Worm (Caenorhabditis elegans): ENCODE measurements around the gene C16C8.5.

Gene C16C8.5

DNA sequence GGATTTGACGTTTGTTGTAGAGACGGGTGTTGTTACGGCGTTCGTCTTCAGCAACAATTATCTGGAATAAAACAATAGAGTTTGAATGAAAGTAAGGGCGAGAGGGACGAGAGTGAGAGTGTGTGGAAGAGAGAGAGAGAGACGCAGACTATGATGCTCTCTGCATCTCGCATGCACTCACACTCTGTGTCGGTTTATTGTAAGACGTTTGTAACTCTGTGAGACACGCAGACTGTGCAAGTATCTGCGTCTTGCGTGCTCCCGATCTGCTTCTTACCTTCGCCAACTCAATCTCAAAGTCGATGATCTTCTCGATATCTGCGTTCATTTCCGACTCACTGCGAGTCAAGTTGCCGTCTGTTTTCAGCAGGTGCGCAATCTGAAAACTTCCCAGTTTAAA, 22.2 kb downstream of the C16C8.5 start:
- TF ChIP-seq mep-1 (tag; optimal IDR thresholded peaks at IDR 0.05), result no peak
- TF ChIP-seq unc-62 (GFP tag; optimal IDR thresholded peaks at IDR 0.05), result no peak
- no peak for TF ChIP-seq mab-5 (tag; optimal IDR thresholded peaks at IDR 0.05)
- TF ChIP-seq hlh-1 (tag; optimal IDR thresholded peaks at IDR 0.05), result no peak
- no peak for TF ChIP-seq ceh-83 (GFP tag; optimal IDR thresholded peaks at IDR 0.05)
- no peak for TF ChIP-seq ceh-39 (tag; optimal IDR thresholded peaks at IDR 0.05)
- TF ChIP-seq ham-2 (GFP tag; optimal IDR thresholded peaks at IDR 0.05), result no peak
- TF ChIP-seq drap-1 (GFP tag; optimal IDR thresholded peaks at IDR 0.05), result no peak
- TF ChIP-seq M03D4.4 (tag; optimal IDR thresholded peaks at IDR 0.05), result no peak
- TF ChIP-seq elt-1 (tag; optimal IDR thresholded peaks at IDR 0.05; ENCODE audit: borderline replicate concordance, insufficient read depth), result no peak
- TF ChIP-seq elt-3 (tag; optimal IDR thresholded peaks at IDR 0.05), result no peak
- no peak for TF ChIP-seq flh-1 (GFP tag; optimal IDR thresholded peaks at IDR 0.05)
- no peak for TF ChIP-seq ztf-11 (tag; optimal IDR thresholded peaks at IDR 0.05)
- TF ChIP-seq sptf-1 (tag; optimal IDR thresholded peaks at IDR 0.05), result no peak
- no peak for TF ChIP-seq tbx-8 (GFP tag; optimal IDR thresholded peaks at IDR 0.05)
- no peak for TF ChIP-seq pha-4 (tag; optimal IDR thresholded peaks at IDR 0.05)
- no peak for TF ChIP-seq lin-13 (tag; optimal IDR thresholded peaks at IDR 0.05)

DNA sequence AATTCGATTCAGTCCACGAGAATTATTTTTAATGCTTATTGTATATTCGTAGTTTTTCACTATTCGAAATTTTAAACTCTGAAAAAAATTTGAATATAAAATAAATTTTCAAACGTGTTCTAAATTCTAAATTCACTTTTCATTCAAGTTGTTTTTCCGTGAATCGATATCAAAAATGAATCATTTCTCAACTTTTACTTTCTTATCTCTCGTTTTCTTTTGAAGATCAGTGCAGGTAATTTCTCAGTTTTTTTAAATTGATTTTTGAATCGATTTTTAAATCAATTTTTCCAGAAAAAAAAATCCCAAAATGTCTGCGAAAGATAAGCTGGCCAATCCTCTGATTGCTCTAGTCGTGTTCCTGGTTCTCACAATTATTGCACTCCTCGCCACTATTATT, 28.7 kb downstream of the C16C8.5 start, which contains the start of gene nep-6:
TSS of gene nep-6 (plus strand) at position 301 of the 400 bp plus-strand sequence.
- no peak for TF ChIP-seq bed-3 (GFP tag; optimal IDR thresholded peaks at IDR 0.05)
- TF ChIP-seq nhr-12 (tag; optimal IDR thresholded peaks at IDR 0.05), result no peak
- TF ChIP-seq cnd-1 (tag; optimal IDR thresholded peaks at IDR 0.05), result no peak
- no peak for TF ChIP-seq elt-1 (tag; optimal IDR thresholded peaks at IDR 0.05; ENCODE audit: borderline replicate concordance, insufficient read depth)
- TF ChIP-seq zip-8 (tag; optimal IDR thresholded peaks at IDR 0.05), result no peak
- TF ChIP-seq unc-62 (GFP tag; optimal IDR thresholded peaks at IDR 0.05), result no peak
- no peak for TF ChIP-seq lsy-2 (tag; optimal IDR thresholded peaks at IDR 0.05)
- TF ChIP-seq mab-5 (tag; optimal IDR thresholded peaks at IDR 0.05), result no peak
- TF ChIP-seq sptf-1 (tag; optimal IDR thresholded peaks at IDR 0.05), result no peak
- TF ChIP-seq flh-1 (GFP tag; optimal IDR thresholded peaks at IDR 0.05), result no peak
- no peak for TF ChIP-seq tbx-8 (GFP tag; optimal IDR thresholded peaks at IDR 0.05)
- TF ChIP-seq snpc-4 (tag; optimal IDR thresholded peaks at IDR 0.05), result no peak
- no peak for TF ChIP-seq nhr-237 (tag; optimal IDR thresholded peaks at IDR 0.05)
- TF ChIP-seq blmp-1 (tag; optimal IDR thresholded peaks at IDR 0.05), result no peak

DNA sequence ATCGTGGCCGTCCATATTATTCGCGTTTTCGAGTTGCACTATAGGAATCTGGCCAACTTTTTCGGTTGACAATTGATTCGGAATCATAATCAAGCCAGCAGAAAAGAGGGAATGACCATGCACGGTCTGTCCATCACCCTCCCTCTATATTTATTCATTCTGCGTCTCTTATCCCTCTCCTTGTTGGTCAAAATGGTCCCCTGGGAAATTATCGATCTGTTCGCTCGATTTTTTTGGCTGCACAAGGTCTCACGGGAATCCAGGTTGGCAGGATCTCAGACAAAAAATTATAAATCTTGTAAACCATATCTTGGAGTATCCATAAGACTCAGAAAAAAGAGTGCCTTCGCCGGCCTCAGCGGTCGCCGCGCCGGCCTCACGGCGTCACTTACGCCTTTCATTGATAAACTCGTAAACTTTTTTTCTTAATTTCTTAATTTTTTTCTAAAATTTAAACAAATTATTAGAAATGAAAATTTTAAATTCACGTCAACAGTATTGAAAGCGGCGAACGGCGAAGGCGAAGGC, 30.7 kb downstream of the C16C8.5 start, which contains the start of the genes F18A12.7 and F18A12.2:
TSS of gene F18A12.7 (minus strand) at position 101 of the 528 bp plus-strand sequence.
TSS of gene F18A12.2 (plus strand) at position 478 of the 528 bp plus-strand sequence.
- TF ChIP-seq mep-1 (tag; optimal IDR thresholded peaks at IDR 0.05) (no peak), bed-3 (GFP tag; optimal IDR thresholded peaks at IDR 0.05) (no peak), nhr-237 (tag; optimal IDR thresholded peaks at IDR 0.05) (no peak), mls-2 (tag; optimal IDR thresholded peaks at IDR 0.05) (no peak), ztf-11 (tag; optimal IDR thresholded peaks at IDR 0.05) (no peak), tbx-8 (GFP tag; optimal IDR thresholded peaks at IDR 0.05) (no peak), lsy-2 (tag; optimal IDR thresholded peaks at IDR 0.05) (no peak), flh-1 (GFP tag; optimal IDR thresholded peaks at IDR 0.05) (no peak), lin-13 (tag; optimal IDR thresholded peaks at IDR 0.05) (no peak), blmp-1 (tag; optimal IDR thresholded peaks at IDR 0.05) (no peak), unc-62 (GFP tag; optimal IDR thresholded peaks at IDR 0.05) (no peak), ceh-43 (GFP tag; optimal IDR thresholded peaks at IDR 0.05) (no peak), nhr-76 (tag; optimal IDR thresholded peaks at IDR 0.05) (no peak), mab-5 (tag; optimal IDR thresholded peaks at IDR 0.05) (no peak)

DNA sequence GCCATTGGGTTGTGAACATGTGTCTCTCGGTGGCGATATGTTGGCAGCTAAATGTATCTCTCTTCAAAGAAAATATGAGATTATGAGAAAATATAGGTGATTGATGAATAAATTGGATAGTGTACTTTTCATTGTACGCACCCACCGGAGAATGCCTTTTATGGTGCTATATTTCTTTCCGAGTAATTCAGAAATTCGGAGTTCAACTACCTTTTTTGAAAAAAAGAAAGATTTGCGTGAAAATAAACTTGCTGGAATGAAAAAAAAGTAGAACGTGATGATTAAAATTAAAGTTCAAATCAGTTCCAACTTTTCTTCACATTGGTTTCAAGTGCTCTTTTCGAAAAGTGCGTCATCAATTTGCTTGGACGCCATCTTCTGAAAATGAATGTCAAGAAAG, 41.6 kb downstream of the C16C8.5 start, which contains the start of gene nep-8:
TSS of gene nep-8 (plus strand) at position 301 of the 400 bp plus-strand sequence.
- TF ChIP-seq flh-1 (GFP tag; optimal IDR thresholded peaks at IDR 0.05) (no peak), elt-3 (tag; optimal IDR thresholded peaks at IDR 0.05) (no peak)

DNA sequence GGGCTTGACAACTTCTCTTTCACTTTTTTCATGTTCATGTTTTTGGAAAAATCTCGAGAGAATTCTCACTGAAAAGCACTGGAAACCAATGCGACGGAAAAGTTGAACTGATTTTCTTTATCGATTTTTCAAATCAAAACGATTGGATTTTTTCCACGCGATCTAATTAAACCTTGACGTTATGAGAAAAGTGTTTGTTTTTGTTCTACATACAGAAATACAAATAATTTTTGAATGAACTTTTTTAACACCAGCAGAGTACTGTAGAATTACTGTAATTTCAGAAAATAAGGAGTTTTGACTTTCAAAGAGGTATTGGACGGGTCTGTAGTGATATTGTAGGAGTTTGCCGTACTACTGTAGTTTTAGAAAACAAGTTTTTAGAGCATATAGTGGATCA, 42.3 kb downstream of the C16C8.5 start, which contains the start of gene nep-10:
TSS of gene nep-10 (minus strand) at position 101 of the 400 bp plus-strand sequence.
- TF ChIP-seq hlh-1 (tag; optimal IDR thresholded peaks at IDR 0.05) (no peak), unc-62 (GFP tag; optimal IDR thresholded peaks at IDR 0.05) (no peak), ztf-11 (tag; optimal IDR thresholded peaks at IDR 0.05) (no peak), ceh-39 (tag; optimal IDR thresholded peaks at IDR 0.05) (no peak), unc-120 (tag; optimal IDR thresholded peaks at IDR 0.05; ENCODE audit: poor library complexity, severe bottlenecking) (no peak), zip-8 (tag; optimal IDR thresholded peaks at IDR 0.05) (no peak), elt-3 (tag; optimal IDR thresholded peaks at IDR 0.05) (no peak), mep-1 (tag; optimal IDR thresholded peaks at IDR 0.05) (no peak)

Measured in whole organism, mixed stage, embryonic.